Fruit fly (Drosophila melanogaster) whole organism, wandering third instar larva: ENCODE measurements around the gene CG6340.

Experiments used
- Abd-B ChIP-seq: fragments of >200 bp; optimal IDR thresholded peaks from 2 replicates; lab custom pipeline; 2017; ENCODE audit warnings: missing biosample characterization, missing genetic modification characterization
- CG32264 ChIP-seq: fragments of 200-800 bp; sonication (Bioruptor generic); optimal IDR thresholded peaks from 2 replicates; lab custom pipeline; 2016; ENCODE audit warnings: missing biosample characterization, missing genetic modification characterization
- Dfd ChIP-seq: fragments of >200 bp; optimal IDR thresholded peaks from 2 replicates; lab custom pipeline; 2017; ENCODE audit warnings: missing biosample characterization, missing genetic modification characterization
- Myc ChIP-seq: fragments of >200 bp; optimal IDR thresholded peaks from 2 replicates; lab custom pipeline; 2017
- ey ChIP-seq: fragments of 200-800 bp; sonication (Bioruptor generic); optimal IDR thresholded peaks from 2 replicates; lab custom pipeline; 2016; ENCODE audit warnings: missing biosample characterization, missing genetic modification characterization
- tai ChIP-seq: sonication (Bioruptor generic); optimal IDR thresholded peaks from 2 replicates; lab custom pipeline; 2016; ENCODE audit warnings: missing biosample characterization, missing genetic modification characterization

dm6 chrX:15475367-15475789 lies 6.8 kb upstream of the CG6340 start, which contains the start of gene mh:
- TF ChIP-seq tai (GFP tag; lab: Kevin White, UChicago) (no peak), Abd-B (GFP tag; lab: Kevin White, UChicago) (no peak), Myc (no peak), ey (no peak), CG32264 (no peak), Dfd (GFP tag; lab: Kevin White, UChicago) (no peak)
